Fruit fly (Drosophila melanogaster): ENCODE results near the gene PQBP1.

The PQBP1 gene

DNA sequence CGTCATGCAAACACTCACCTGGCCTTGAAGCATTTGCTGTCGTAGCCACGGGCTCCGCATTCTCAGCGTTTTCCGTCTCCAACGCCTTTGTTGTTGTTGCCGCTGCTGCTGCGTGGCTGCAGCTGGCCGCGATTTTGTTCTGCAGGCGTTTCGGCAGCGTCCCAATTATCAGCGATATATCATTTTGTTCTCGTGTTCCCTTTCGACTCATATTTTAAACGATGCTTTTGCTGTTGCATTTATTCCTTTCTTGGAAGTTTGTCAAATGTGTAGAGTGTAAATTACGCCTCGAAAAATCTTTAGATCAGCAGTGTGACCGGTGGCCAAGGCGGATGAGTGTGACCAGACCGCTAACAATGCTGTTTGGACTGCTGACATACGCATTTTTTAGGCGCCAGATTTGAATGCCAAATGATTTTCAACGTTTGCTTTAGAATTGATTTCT lies 32.4 kb upstream of the PQBP1 start, which contains the start of gene Smg6 (continued):
- TF ChIP-seq CG2678 (tag; optimal IDR thresholded peaks at IDR 0.05) (no peak), CG15696 (tag; optimal IDR thresholded peaks at IDR 0.05) (no peak), Bdp1 (GFP tag; optimal IDR thresholded peaks at IDR 0.05) (no peak), Bgb (GFP tag; IDR thresholded peaks at IDR 0.05; ENCODE audit: partially characterized antibody) (peak; percentile 20; the same call in 1 of the 2 replicates), Sox102F (GFP tag; optimal IDR thresholded peaks at IDR 0.05) (no peak), chm (GFP tag; IDR thresholded peaks at IDR 0.05) (0 out of 2 replicates have a peak, but pooled peaks have one; percentile 10), Gug (GFP tag; IDR thresholded peaks at IDR 0.05) (no peak), Ets97D (GFP tag; optimal IDR thresholded peaks at IDR 0.05) (peak; percentile 28), tll (GFP tag; optimal IDR thresholded peaks at IDR 0.05) (no peak), ERR (GFP tag; optimal IDR thresholded peaks at IDR 0.05) (no peak), pita (GFP tag; optimal IDR thresholded peaks at IDR 0.05) (no peak), CG2712 (tag; optimal IDR thresholded peaks at IDR 0.05) (no peak), Lpt (GFP tag; optimal IDR thresholded peaks at IDR 0.05) (no peak), ssp (GFP tag; IDR thresholded peaks at IDR 0.05) (no peak), lmd (GFP tag; IDR thresholded peaks at IDR 0.05) (no peak), ash1 (GFP tag; optimal IDR thresholded peaks at IDR 0.05) (no peak), crc (GFP tag; optimal IDR thresholded peaks at IDR 0.05) (no peak), CG1529 (GFP tag; optimal IDR thresholded peaks at IDR 0.05) (no peak), CG2889 (GFP tag; IDR thresholded peaks at IDR 0.05) (no peak), CG1647 (GFP tag; optimal IDR thresholded peaks at IDR 0.05) (no peak), Jarid2 (GFP tag; optimal IDR thresholded peaks at IDR 0.05) (no peak), CG17612 (GFP tag; IDR thresholded peaks at IDR 0.05) (no peak), CG16779 (GFP tag; IDR thresholded peaks at IDR 0.05) (no peak), Fer3 (tag; optimal IDR thresholded peaks at IDR 0.05) (no peak), Dad (GFP tag; optimal IDR thresholded peaks at IDR 0.05) (no peak), CG10431 (GFP tag; optimal IDR thresholded peaks at IDR 0.05) (no peak), Atf6 (GFP tag; IDR thresholded peaks at IDR 0.05) (no peak), ac (GFP tag; optimal IDR thresholded peaks at IDR 0.05) (no peak), pan (optimal IDR thresholded peaks at IDR 0.05) (no peak), pan (GFP tag; optimal IDR thresholded peaks at IDR 0.05 in 1 of 2, IDR thresholded peaks at IDR 0.05 in 1 of 2) (no peak), CG8924 (tag; optimal IDR thresholded peaks at IDR 0.05) (no peak), pros (GFP tag; optimal IDR thresholded peaks at IDR 0.05) (no peak), CG3281 (GFP tag; optimal IDR thresholded peaks at IDR 0.05) (no peak), ind (GFP tag; optimal IDR thresholded peaks at IDR 0.05) (no peak), Kr (GFP tag; optimal IDR thresholded peaks at IDR 0.05) (no peak), Fer2 (tag; optimal IDR thresholded peaks at IDR 0.05) (no peak), CG11093 (GFP tag; IDR thresholded peaks at IDR 0.05) (no peak), Atf3 (GFP tag; optimal IDR thresholded peaks at IDR 0.05) (no peak), mld (GFP tag; IDR thresholded peaks at IDR 0.05; ENCODE audit: partially characterized antibody) (no peak), z (GFP tag; IDR thresholded peaks at IDR 0.05) (no peak), CHES-1-like (GFP tag; optimal IDR thresholded peaks at IDR 0.05) (peak; percentile 57), CG14014 (GFP tag; IDR thresholded peaks at IDR 0.05) (no peak), hb (GFP tag; IDR thresholded peaks at IDR 0.05; ENCODE audit: partially characterized antibody) (no peak), schlank (tag; optimal IDR thresholded peaks at IDR 0.05) (no peak), MESR4 (GFP tag; optimal IDR thresholded peaks at IDR 0.05) (peak; percentile 99), CG8944 (GFP tag; optimal IDR thresholded peaks at IDR 0.05) (no peak), HmgZ (tag; optimal IDR thresholded peaks at IDR 0.05) (peak; percentile 28), Hr78 (GFP tag; optimal IDR thresholded peaks at IDR 0.05) (no peak), hkb (optimal IDR thresholded peaks at IDR 0.05) (peak; percentile 6), hkb (GFP tag; IDR thresholded peaks at IDR 0.05) (no peak), HLHmδ (GFP tag; optimal IDR thresholded peaks at IDR 0.05) (no peak), CG1832 (GFP tag; optimal IDR thresholded peaks at IDR 0.05) (no peak)

All from whole organism, embryonic.